Fruit fly (Drosophila melanogaster) whole organism, prepupa: ENCODE results near the gene CG31643.
A peak's percentile ranks its signal among the peaks of the same experiment; 100 is the strongest.

Experiments
- Blimp-1 ChIP-seq: fragments of 200-800 bp; sonication (Bioruptor generic); optimal IDR thresholded peaks from 3 replicates; lab custom pipeline; 2017; ENCODE audit warnings: missing biosample characterization, missing genetic modification characterization, mild to moderate bottlenecking, moderate library complexity, missing genetic modification reagents
- CG10631 ChIP-seq: fragments of 200-800 bp; sonication (Bioruptor generic); optimal IDR thresholded peaks from 2 replicates; lab custom pipeline; 2016; ENCODE audit warnings: missing biosample characterization, missing genetic modification characterization
- CG10669 ChIP-seq: fragments of 200-800 bp; sonication (Bioruptor generic); optimal IDR thresholded peaks from 3 replicates; lab custom pipeline; 2018; ENCODE audit warnings: missing biosample characterization, mild to moderate bottlenecking, missing genetic modification characterization, moderate library complexity
- CG11294 ChIP-seq: fragments of 200-800 bp; sonication (Bioruptor generic); IDR thresholded peaks from 2 replicates; pipeline ENCODE4 v1.3.6; 2022; ENCODE audit warnings: missing biosample characterization, missing genetic modification characterization
- CG11762 ChIP-seq: fragments of 200-800 bp; sonication (Bioruptor generic); optimal IDR thresholded peaks from 3 replicates; lab custom pipeline; 2016; ENCODE audit warnings: missing biosample characterization, missing genetic modification characterization; ENCODE audit not compliant: insufficient read depth
- CG11902 ChIP-seq: fragments of 200-800 bp; sonication (Bioruptor generic); optimal IDR thresholded peaks from 3 replicates; lab custom pipeline; 2016; ENCODE audit warnings: missing biosample characterization, missing genetic modification characterization
- CG15336 ChIP-seq: fragments of 200-800 bp; sonication (Bioruptor generic); IDR thresholded peaks from 2 replicates; pipeline ENCODE4 v1.3.6; 2022; ENCODE audit warnings: missing biosample characterization, missing genetic modification characterization
- CG3032 ChIP-seq: fragments of 200-800 bp; optimal IDR thresholded peaks from 2 replicates; lab custom pipeline; 2019; ENCODE audit warnings: missing biosample characterization, mild to moderate bottlenecking, missing genetic modification characterization, moderate library complexity
- CG31627 ChIP-seq: fragments of 200-800 bp; sonication (Bioruptor generic); optimal IDR thresholded peaks from 3 replicates; lab custom pipeline; 2016; ENCODE audit warnings: missing biosample characterization, missing genetic modification characterization
- CG34406 ChIP-seq: fragments of 200-800 bp; sonication (Bioruptor generic); optimal IDR thresholded peaks from 3 replicates; lab custom pipeline; 2016; ENCODE audit warnings: missing biosample characterization, missing genetic modification characterization
- CG3919 ChIP-seq: fragments of 200-800 bp; sonication (Bioruptor generic); optimal IDR thresholded peaks from 3 replicates; lab custom pipeline; 2016; ENCODE audit warnings: missing biosample characterization, missing genetic modification characterization
- CG4318 ChIP-seq: fragments of 200-800 bp; sonication (Bioruptor generic); optimal IDR thresholded peaks from 3 replicates; lab custom pipeline; 2017; ENCODE audit warnings: missing biosample characterization, mild to moderate bottlenecking, missing genetic modification characterization
- CG6163 ChIP-seq: fragments of 200-800 bp; sonication (Bioruptor generic); IDR thresholded peaks from 3 replicates; pipeline ENCODE4 v1.3.6; 2022; ENCODE audit warnings: missing biosample characterization, missing genetic modification characterization
- CG6276 ChIP-seq: fragments of 200-800 bp; sonication (Bioruptor generic); optimal IDR thresholded peaks from 2 replicates; lab custom pipeline; 2017; ENCODE audit warnings: missing biosample characterization, mild to moderate bottlenecking, missing genetic modification characterization
- CG6792 ChIP-seq: fragments of 200-800 bp; sonication (Bioruptor generic); optimal IDR thresholded peaks from 3 replicates; lab custom pipeline; 2016; ENCODE audit warnings: missing biosample characterization, missing genetic modification characterization
- CG6808 ChIP-seq: fragments of 200-800 bp; sonication (Bioruptor generic); optimal IDR thresholded peaks from 3 replicates; lab custom pipeline; 2017; ENCODE audit warnings: missing biosample characterization, missing genetic modification characterization, mild to moderate bottlenecking, moderate library complexity, missing genetic modification reagents
- CG7368 ChIP-seq: fragments of 200-800 bp; sonication (Bioruptor generic); optimal IDR thresholded peaks from 3 replicates; lab custom pipeline; 2016; ENCODE audit warnings: missing biosample characterization, missing genetic modification characterization
- CG8119 ChIP-seq: fragments of 200-800 bp; sonication (Bioruptor generic); IDR thresholded peaks from 3 replicates; pipeline ENCODE4 v1.3.6; 2022; ENCODE audit warnings: missing biosample characterization, missing genetic modification characterization
- CG9139 ChIP-seq: fragments of 200-800 bp; sonication (Bioruptor generic); optimal IDR thresholded peaks from 3 replicates; lab custom pipeline; 2017; ENCODE audit warnings: missing biosample characterization, mild to moderate bottlenecking, missing genetic modification characterization
- Eip75B ChIP-seq: fragments of 200-800 bp; sonication (Bioruptor generic); optimal IDR thresholded peaks from 3 replicates; lab custom pipeline; 2016; ENCODE audit warnings: missing biosample characterization, missing genetic modification characterization
- Eip78C ChIP-seq: fragments of 200-800 bp; sonication (Bioruptor generic); peaks from one replicate; lab custom pipeline; 2016; ENCODE audit warnings: missing biosample characterization, missing genetic modification characterization
- Eip93F ChIP-seq: fragments of 200-800 bp; sonication (Bioruptor generic); optimal IDR thresholded peaks from 2 replicates; lab custom pipeline; 2016; ENCODE audit warnings: missing biosample characterization, mild to moderate bottlenecking, missing genetic modification characterization
- Ets96B ChIP-seq: fragments of 200-800 bp; optimal IDR thresholded peaks from 2 replicates; lab custom pipeline; 2019; ENCODE audit warnings: missing biosample characterization, mild to moderate bottlenecking, missing genetic modification characterization, moderate library complexity
- Hr38 ChIP-seq: sonication (Bioruptor generic); optimal IDR thresholded peaks from 2 replicates; lab custom pipeline; 2016; ENCODE audit warnings: missing biosample characterization, missing genetic modification characterization
- Hr4 ChIP-seq: fragments of 200-800 bp; sonication (Bioruptor generic); optimal IDR thresholded peaks from 3 replicates; lab custom pipeline; 2016; ENCODE audit warnings: missing biosample characterization, missing genetic modification characterization
- Lpt ChIP-seq: fragments of 200-800 bp; sonication (Bioruptor generic); optimal IDR thresholded peaks from 3 replicates; lab custom pipeline; 2016; ENCODE audit warnings: missing biosample characterization, missing genetic modification characterization
- Met ChIP-seq: fragments of 200-800 bp; sonication (Bioruptor generic); optimal IDR thresholded peaks from 3 replicates; lab custom pipeline; 2016; ENCODE audit warnings: missing biosample characterization, missing genetic modification characterization
- OdsH ChIP-seq: fragments of 200-800 bp; sonication (Bioruptor generic); optimal IDR thresholded peaks from 3 replicates; lab custom pipeline; 2016; ENCODE audit warnings: missing biosample characterization, missing genetic modification characterization
- Smox ChIP-seq: fragments of 200-800 bp; sonication (Bioruptor generic); optimal IDR thresholded peaks from 3 replicates; lab custom pipeline; 2016; ENCODE audit warnings: missing biosample characterization, missing genetic modification characterization
- achi ChIP-seq: fragments of 200-800 bp; sonication (Bioruptor generic); optimal IDR thresholded peaks from 3 replicates; lab custom pipeline; 2016; ENCODE audit warnings: missing biosample characterization, missing genetic modification characterization
- acj6 ChIP-seq: fragments of 200-800 bp; sonication (Bioruptor generic); optimal IDR thresholded peaks from 3 replicates; lab custom pipeline; 2016; ENCODE audit warnings: missing biosample characterization, missing genetic modification characterization
- cyc ChIP-seq: fragments of 200-800 bp; sonication (Bioruptor generic); optimal IDR thresholded peaks from 3 replicates; lab custom pipeline; 2016; ENCODE audit warnings: missing biosample characterization, missing genetic modification characterization
- dac ChIP-seq: fragments of 200-800 bp; sonication (Bioruptor generic); optimal IDR thresholded peaks from 2 replicates; lab custom pipeline; 2017; ENCODE audit warnings: missing biosample characterization, mild to moderate bottlenecking, missing genetic modification characterization
- dsx ChIP-seq: fragments of 200-800 bp; optimal IDR thresholded peaks from 3 replicates; lab custom pipeline; 2019; ENCODE audit warnings: missing biosample characterization, mild to moderate bottlenecking, missing genetic modification characterization, moderate library complexity; ENCODE audit not compliant: poor library complexity, severe bottlenecking
- eg ChIP-seq: fragments of 200-800 bp; sonication (Bioruptor generic); IDR thresholded peaks from 3 replicates; pipeline ENCODE4 v1.3.6; 2022; ENCODE audit warnings: missing biosample characterization, missing genetic modification characterization
- esn ChIP-seq: fragments of 200-800 bp; sonication (Bioruptor generic); optimal IDR thresholded peaks from 2 replicates; lab custom pipeline; 2016; ENCODE audit warnings: missing biosample characterization, mild to moderate bottlenecking, missing genetic modification characterization, moderate library complexity
- fd59A ChIP-seq: fragments of 200-800 bp; sonication (Bioruptor generic); optimal IDR thresholded peaks from 2 replicates; lab custom pipeline; 2017; ENCODE audit warnings: missing biosample characterization, mild to moderate bottlenecking, missing genetic modification characterization, missing genetic modification reagents
- fd85E ChIP-seq: fragments of 200-800 bp; sonication (Bioruptor generic); optimal IDR thresholded peaks from 3 replicates; lab custom pipeline; 2016; ENCODE audit warnings: missing biosample characterization, missing genetic modification characterization
- fkh ChIP-seq: fragments of 200-800 bp; sonication (Bioruptor generic); optimal IDR thresholded peaks from 3 replicates; lab custom pipeline; 2017; ENCODE audit warnings: missing biosample characterization, mild to moderate bottlenecking, missing genetic modification characterization, moderate library complexity
- net ChIP-seq: fragments of 200-800 bp; sonication (Bioruptor generic); optimal IDR thresholded peaks from 3 replicates; lab custom pipeline; 2016; ENCODE audit warnings: missing biosample characterization, missing genetic modification characterization
- salr ChIP-seq, 2 experiments: fragments of 200-800 bp; sonication (Bioruptor generic); optimal IDR thresholded peaks; 3 replicates each; lab custom pipeline; 2016 to 2018; ENCODE audit warnings: missing biosample characterization in 2 of 2, missing genetic modification characterization in 2 of 2, mild to moderate bottlenecking in 1 of 2
- spab ChIP-seq: fragments of 200-800 bp; sonication (Bioruptor generic); optimal IDR thresholded peaks from 2 replicates; lab custom pipeline; 2017; ENCODE audit warnings: missing biosample characterization, mild to moderate bottlenecking, missing genetic modification characterization, missing genetic modification reagents
- ss ChIP-seq, 2 experiments: fragments of 200-800 bp; sonication (Bioruptor generic); optimal IDR thresholded peaks; 2 replicates in 1 of 2; 3 replicates in 1 of 2; lab custom pipeline; 2017 to 2018; ENCODE audit warnings: mild to moderate bottlenecking in 2 of 2, missing biosample characterization in 2 of 2, missing genetic modification characterization in 2 of 2, moderate library complexity in 1 of 2

CG31643 gene

DNA sequence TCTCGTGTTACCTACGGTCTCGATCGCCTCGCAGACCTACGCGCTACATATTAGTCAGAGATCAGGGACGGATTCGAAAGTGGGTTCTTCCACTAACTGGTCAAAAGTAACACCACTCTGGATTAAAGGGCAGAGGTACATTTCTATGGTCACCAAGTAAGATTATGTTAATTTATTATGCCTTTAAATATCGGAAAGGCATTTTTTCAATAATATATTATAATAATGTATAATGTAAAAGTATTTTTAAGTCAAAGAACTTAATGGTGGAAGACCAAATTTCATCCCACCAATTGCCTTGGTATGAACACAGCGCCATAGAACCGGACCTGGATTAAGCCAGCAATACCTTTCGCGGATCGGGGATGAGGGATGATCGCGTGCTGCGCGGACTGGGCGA lies 15.1 kb upstream of the CG31643 start (continued):
- no peak for TF ChIP-seq CG4318
- peak; percentile 64 for TF ChIP-seq CG10631 (GFP tag; lab: Kevin White, UChicago)
- TF ChIP-seq CG7368 (GFP tag; lab: Kevin White, UChicago): peak; percentile 10
- peak; percentile 75 for TF ChIP-seq achi (GFP tag; lab: Kevin White, UChicago)
- peak; percentile 56 for TF ChIP-seq Blimp-1 (GFP tag; lab: Kevin White, UChicago)
- TF ChIP-seq CG34406 (GFP tag; lab: Kevin White, UChicago): peak; percentile 61
- peak; percentile 89 for TF ChIP-seq dsx (GFP tag; lab: Kevin White, UChicago)
- TF ChIP-seq Ets96B (tag; lab: Kevin White, UChicago): peak; percentile 80
- peak; percentile 59 for TF ChIP-seq Met (GFP tag; lab: Kevin White, UChicago)
- TF ChIP-seq spab: peak; percentile 73
- peak; percentile 71 for TF ChIP-seq CG9139
- TF ChIP-seq dac (GFP tag; lab: Kevin White, UChicago): no peak
- peak; percentile 33 for TF ChIP-seq CG11762
- peak; percentile 54 for TF ChIP-seq CG6792 (GFP tag; lab: Kevin White, UChicago)
- peak; percentile 92 for TF ChIP-seq Eip78C
- TF ChIP-seq OdsH (GFP tag; lab: Kevin White, UChicago): peak; percentile 22
- peak; percentile 32 for TF ChIP-seq net (GFP tag; lab: Kevin White, UChicago)
- peak; percentile 73 for TF ChIP-seq CG6808 (GFP tag; lab: Kevin White, UChicago)
- peak; percentile 21 for TF ChIP-seq Smox
- TF ChIP-seq CG10669 (GFP tag; lab: Kevin White, UChicago): peak; percentile 73
- no peak for TF ChIP-seq Hr38 (GFP tag; lab: Kevin White, UChicago)
- peak; percentile 78 for TF ChIP-seq CG11902 (GFP tag; lab: Kevin White, UChicago)
- TF ChIP-seq fkh: no peak
- peak; percentile 82 for TF ChIP-seq CG3919 (GFP tag; lab: Kevin White, UChicago)
- peak; percentile 53 for TF ChIP-seq Eip75B (GFP tag; lab: Kevin White, UChicago)
- peak; percentile 79 for TF ChIP-seq acj6 (GFP tag; lab: Kevin White, UChicago)
- no peak for TF ChIP-seq CG11294 (GFP tag; lab: Robert Waterston, UW)

DNA sequence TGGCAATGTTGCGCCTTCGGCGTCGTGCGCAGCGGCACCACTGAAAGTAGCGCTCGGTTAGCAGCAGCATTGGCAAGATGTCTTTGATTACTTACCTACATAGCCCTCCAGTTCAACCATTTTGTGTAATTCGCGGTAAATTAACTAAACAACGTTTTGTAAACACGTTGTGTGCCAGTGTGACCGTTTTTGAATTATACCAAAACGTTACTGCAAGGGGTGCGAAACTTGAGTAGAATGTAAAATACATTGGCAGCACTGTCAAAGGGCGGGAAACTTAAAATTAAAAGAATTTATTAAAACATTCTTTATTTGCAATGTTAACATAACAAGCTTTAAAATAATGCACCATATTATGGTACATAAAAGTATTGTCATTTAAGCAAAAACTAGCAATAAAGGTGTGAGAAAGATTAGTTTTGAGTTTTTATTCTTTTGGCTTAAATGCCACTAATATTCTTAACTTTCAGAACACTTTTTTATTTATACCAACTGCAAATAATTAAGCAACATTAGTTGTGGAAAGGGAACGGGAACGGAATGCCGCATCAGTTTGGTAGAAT lies 13.5 kb upstream of the CG31643 start, which contains the start of gene CG9107:
Gene CG9107, minus strand, starts transcription at position 195 of the 563 bp plus-strand sequence.
- no peak for TF ChIP-seq Eip75B (GFP tag; lab: Kevin White, UChicago)
- TF ChIP-seq fkh: peak; percentile 78
- no peak for TF ChIP-seq Eip93F (GFP tag; lab: Kevin White, UChicago)
- TF ChIP-seq CG6808 (GFP tag; lab: Kevin White, UChicago): peak; percentile 100

DNA sequence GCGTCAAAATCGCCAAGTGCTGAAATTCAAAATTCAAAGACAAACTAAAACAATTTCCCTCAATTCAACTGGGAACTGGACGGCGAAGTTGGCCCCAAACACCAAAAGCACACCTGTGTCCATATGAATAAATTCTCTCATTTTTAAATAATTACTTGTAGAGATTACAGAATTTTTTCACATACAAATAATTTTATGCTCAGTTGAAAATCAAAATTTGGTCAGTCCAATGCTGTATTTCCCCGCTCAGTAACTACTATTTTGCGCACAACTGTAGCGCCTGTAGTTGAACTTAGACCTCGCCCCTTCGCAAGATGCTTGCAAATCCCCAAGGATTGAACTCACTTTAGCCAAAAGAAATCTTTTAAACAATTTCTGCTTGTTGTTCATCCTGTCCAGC lies 9.2 kb upstream of the CG31643 start:
- TF ChIP-seq CG31627 (peak; percentile 7), spab (no peak), CG8119 (GFP tag; lab: Robert Waterston, UW) (peak; percentile 44; the same call in 2 of the 3 replicates), ss (GFP tag; optimal IDR thresholded peaks at IDR 0.05; lab: Kevin White, UChicago) (no peak), acj6 (GFP tag; lab: Kevin White, UChicago) (peak; percentile 24), Lpt (GFP tag; lab: Kevin White, UChicago) (no peak), fkh (no peak), CG15336 (GFP tag; lab: Robert Waterston, UW) (peak; percentile 44; the same call in 1 of the 2 replicates), CG9139 (no peak), eg (peak; percentile 39; the same call in 1 of the 3 replicates), Eip78C (peak; percentile 47), CG3032 (tag; lab: Kevin White, UChicago) (no peak), cyc (GFP tag; lab: Kevin White, UChicago) (no peak), CG6276 (GFP tag; lab: Kevin White, UChicago) (no peak), CG10669 (GFP tag; lab: Kevin White, UChicago) (no peak), CG34406 (GFP tag; lab: Kevin White, UChicago) (no peak), fd59A (GFP tag; lab: Kevin White, UChicago) (no peak), esn (GFP tag; lab: Kevin White, UChicago) (peak; percentile 1), fd85E (GFP tag; lab: Kevin White, UChicago) (no peak), Met (GFP tag; lab: Kevin White, UChicago) (no peak), Eip75B (GFP tag; lab: Kevin White, UChicago) (no peak), Eip93F (GFP tag; lab: Kevin White, UChicago) (no peak), Ets96B (tag; lab: Kevin White, UChicago) (no peak), dsx (GFP tag; lab: Kevin White, UChicago) (no peak), CG6792 (GFP tag; lab: Kevin White, UChicago) (no peak), CG10631 (GFP tag; lab: Kevin White, UChicago) (no peak), Hr4 (GFP tag; lab: Kevin White, UChicago) (peak; percentile 34), CG6163 (peak; percentile 21; the same call in 1 of the 3 replicates), CG3919 (GFP tag; lab: Kevin White, UChicago) (peak; percentile 5), achi (GFP tag; lab: Kevin White, UChicago) (peak; percentile 18), Smox (no peak), Blimp-1 (GFP tag; lab: Kevin White, UChicago) (no peak), salr (GFP tag; optimal IDR thresholded peaks at IDR 0.05; lab: Kevin White, UChicago) (no peak)
